Fruit fly (Drosophila melanogaster) whole organism, prepupa: Measurements from ENCODE around the gene Pxt.

Experiments
- Blimp-1 ChIP-seq: fragments of 200-800 bp; sonication (Bioruptor generic); optimal IDR thresholded peaks from 3 replicates; lab custom pipeline; 2017; ENCODE audit warnings: missing biosample characterization, missing genetic modification characterization, mild to moderate bottlenecking, moderate library complexity, missing genetic modification reagents
- CG10631 ChIP-seq: fragments of 200-800 bp; sonication (Bioruptor generic); optimal IDR thresholded peaks from 2 replicates; lab custom pipeline; 2016; ENCODE audit warnings: missing biosample characterization, missing genetic modification characterization
- CG11294 ChIP-seq: fragments of 200-800 bp; sonication (Bioruptor generic); IDR thresholded peaks from 2 replicates; pipeline ENCODE4 v1.3.6; 2022; ENCODE audit warnings: missing biosample characterization, missing genetic modification characterization
- CG11762 ChIP-seq: fragments of 200-800 bp; sonication (Bioruptor generic); optimal IDR thresholded peaks from 3 replicates; lab custom pipeline; 2016; ENCODE audit warnings: missing biosample characterization, missing genetic modification characterization; ENCODE audit not compliant: insufficient read depth
- CG11902 ChIP-seq: fragments of 200-800 bp; sonication (Bioruptor generic); optimal IDR thresholded peaks from 3 replicates; lab custom pipeline; 2016; ENCODE audit warnings: missing biosample characterization, missing genetic modification characterization
- CG15336 ChIP-seq: fragments of 200-800 bp; sonication (Bioruptor generic); IDR thresholded peaks from 2 replicates; pipeline ENCODE4 v1.3.6; 2022; ENCODE audit warnings: missing biosample characterization, missing genetic modification characterization
- CG1621 ChIP-seq: fragments of 200-800 bp; sonication (Bioruptor generic); optimal IDR thresholded peaks from 3 replicates; lab custom pipeline; 2018; ENCODE audit warnings: missing biosample characterization, mild to moderate bottlenecking, missing genetic modification characterization
- CG16779 ChIP-seq: fragments of 200-800 bp; sonication (Bioruptor generic); optimal IDR thresholded peaks from 3 replicates; lab custom pipeline; 2017; ENCODE audit warnings: missing biosample characterization, mild to moderate bottlenecking, missing genetic modification characterization
- CG31627 ChIP-seq: fragments of 200-800 bp; sonication (Bioruptor generic); optimal IDR thresholded peaks from 3 replicates; lab custom pipeline; 2016; ENCODE audit warnings: missing biosample characterization, missing genetic modification characterization
- CG32006 ChIP-seq: fragments of 200-800 bp; sonication (Bioruptor generic); optimal IDR thresholded peaks from 3 replicates; lab custom pipeline; 2017; ENCODE audit warnings: missing biosample characterization, mild to moderate bottlenecking, missing genetic modification characterization
- CG34406 ChIP-seq: fragments of 200-800 bp; sonication (Bioruptor generic); optimal IDR thresholded peaks from 3 replicates; lab custom pipeline; 2016; ENCODE audit warnings: missing biosample characterization, missing genetic modification characterization
- CG3919 ChIP-seq: fragments of 200-800 bp; sonication (Bioruptor generic); optimal IDR thresholded peaks from 3 replicates; lab custom pipeline; 2016; ENCODE audit warnings: missing biosample characterization, missing genetic modification characterization
- CG4318 ChIP-seq: fragments of 200-800 bp; sonication (Bioruptor generic); optimal IDR thresholded peaks from 3 replicates; lab custom pipeline; 2017; ENCODE audit warnings: missing biosample characterization, mild to moderate bottlenecking, missing genetic modification characterization
- CG6163 ChIP-seq: fragments of 200-800 bp; sonication (Bioruptor generic); IDR thresholded peaks from 3 replicates; pipeline ENCODE4 v1.3.6; 2022; ENCODE audit warnings: missing biosample characterization, missing genetic modification characterization
- CG6276 ChIP-seq: fragments of 200-800 bp; sonication (Bioruptor generic); optimal IDR thresholded peaks from 2 replicates; lab custom pipeline; 2017; ENCODE audit warnings: missing biosample characterization, mild to moderate bottlenecking, missing genetic modification characterization
- CG6792 ChIP-seq: fragments of 200-800 bp; sonication (Bioruptor generic); optimal IDR thresholded peaks from 3 replicates; lab custom pipeline; 2016; ENCODE audit warnings: missing biosample characterization, missing genetic modification characterization
- CG6808 ChIP-seq: fragments of 200-800 bp; sonication (Bioruptor generic); optimal IDR thresholded peaks from 3 replicates; lab custom pipeline; 2017; ENCODE audit warnings: missing biosample characterization, missing genetic modification characterization, mild to moderate bottlenecking, moderate library complexity, missing genetic modification reagents
- CG6854 ChIP-seq: fragments of 200-800 bp; sonication (Bioruptor generic); optimal IDR thresholded peaks from 2 replicates; lab custom pipeline; 2017; ENCODE audit warnings: missing biosample characterization, mild to moderate bottlenecking, missing genetic modification characterization
- CG7368 ChIP-seq: fragments of 200-800 bp; sonication (Bioruptor generic); optimal IDR thresholded peaks from 3 replicates; lab custom pipeline; 2016; ENCODE audit warnings: missing biosample characterization, missing genetic modification characterization
- CG8119 ChIP-seq: fragments of 200-800 bp; sonication (Bioruptor generic); IDR thresholded peaks from 3 replicates; pipeline ENCODE4 v1.3.6; 2022; ENCODE audit warnings: missing biosample characterization, missing genetic modification characterization
- CG8319 ChIP-seq: fragments of 200-800 bp; sonication (Bioruptor generic); optimal IDR thresholded peaks from 3 replicates; lab custom pipeline; 2016; ENCODE audit warnings: missing biosample characterization, missing genetic modification characterization
- Eip75B ChIP-seq: fragments of 200-800 bp; sonication (Bioruptor generic); optimal IDR thresholded peaks from 3 replicates; lab custom pipeline; 2016; ENCODE audit warnings: missing biosample characterization, missing genetic modification characterization
- Ets21C ChIP-seq: fragments of 200-800 bp; sonication (Bioruptor generic); optimal IDR thresholded peaks from 3 replicates; lab custom pipeline; 2016; ENCODE audit warnings: missing biosample characterization, missing genetic modification characterization
- Gug ChIP-seq: fragments of 200-800 bp; sonication (Bioruptor generic); IDR thresholded peaks from 2 replicates; pipeline ENCODE4 v1.3.6; 2022; ENCODE audit warnings: missing biosample characterization, missing genetic modification characterization
- Hr38 ChIP-seq: sonication (Bioruptor generic); optimal IDR thresholded peaks from 2 replicates; lab custom pipeline; 2016; ENCODE audit warnings: missing biosample characterization, missing genetic modification characterization
- Hr39 ChIP-seq: fragments of 200-800 bp; sonication (Bioruptor generic); optimal IDR thresholded peaks from 2 replicates; lab custom pipeline; 2016; ENCODE audit warnings: missing biosample characterization, missing genetic modification characterization
- Met ChIP-seq: fragments of 200-800 bp; sonication (Bioruptor generic); optimal IDR thresholded peaks from 3 replicates; lab custom pipeline; 2016; ENCODE audit warnings: missing biosample characterization, missing genetic modification characterization
- OdsH ChIP-seq: fragments of 200-800 bp; sonication (Bioruptor generic); optimal IDR thresholded peaks from 3 replicates; lab custom pipeline; 2016; ENCODE audit warnings: missing biosample characterization, missing genetic modification characterization
- Smox ChIP-seq: fragments of 200-800 bp; sonication (Bioruptor generic); optimal IDR thresholded peaks from 3 replicates; lab custom pipeline; 2016; ENCODE audit warnings: missing biosample characterization, missing genetic modification characterization
- Sox102F ChIP-seq: fragments of 200-800 bp; sonication (Bioruptor generic); optimal IDR thresholded peaks from 2 replicates; lab custom pipeline; 2016; ENCODE audit warnings: missing biosample characterization, mild to moderate bottlenecking, missing genetic modification characterization
- Sox14 ChIP-seq: fragments of 200-800 bp; sonication (Bioruptor generic); optimal IDR thresholded peaks from 3 replicates; lab custom pipeline; 2016; ENCODE audit warnings: missing biosample characterization, missing genetic modification characterization
- Sox15 ChIP-seq: fragments of 200-800 bp; sonication (Bioruptor generic); optimal IDR thresholded peaks from 3 replicates; lab custom pipeline; 2016; ENCODE audit warnings: missing biosample characterization, missing genetic modification characterization
- achi ChIP-seq: fragments of 200-800 bp; sonication (Bioruptor generic); optimal IDR thresholded peaks from 3 replicates; lab custom pipeline; 2016; ENCODE audit warnings: missing biosample characterization, missing genetic modification characterization
- dac ChIP-seq: fragments of 200-800 bp; sonication (Bioruptor generic); optimal IDR thresholded peaks from 2 replicates; lab custom pipeline; 2017; ENCODE audit warnings: missing biosample characterization, mild to moderate bottlenecking, missing genetic modification characterization
- eg ChIP-seq: fragments of 200-800 bp; sonication (Bioruptor generic); IDR thresholded peaks from 3 replicates; pipeline ENCODE4 v1.3.6; 2022; ENCODE audit warnings: missing biosample characterization, missing genetic modification characterization
- fd59A ChIP-seq: fragments of 200-800 bp; sonication (Bioruptor generic); optimal IDR thresholded peaks from 2 replicates; lab custom pipeline; 2017; ENCODE audit warnings: missing biosample characterization, mild to moderate bottlenecking, missing genetic modification characterization, missing genetic modification reagents
- fkh ChIP-seq: fragments of 200-800 bp; sonication (Bioruptor generic); optimal IDR thresholded peaks from 3 replicates; lab custom pipeline; 2017; ENCODE audit warnings: missing biosample characterization, mild to moderate bottlenecking, missing genetic modification characterization, moderate library complexity
- lz ChIP-seq: fragments of 200-800 bp; sonication (Bioruptor generic); optimal IDR thresholded peaks from 3 replicates; lab custom pipeline; 2016; ENCODE audit warnings: missing biosample characterization, missing genetic modification characterization
- net ChIP-seq: fragments of 200-800 bp; sonication (Bioruptor generic); optimal IDR thresholded peaks from 3 replicates; lab custom pipeline; 2016; ENCODE audit warnings: missing biosample characterization, missing genetic modification characterization
- pdm3 ChIP-seq: fragments of 200-800 bp; sonication (Bioruptor generic); optimal IDR thresholded peaks from 3 replicates; lab custom pipeline; 2016; ENCODE audit warnings: missing biosample characterization, missing genetic modification characterization
- salr ChIP-seq, 2 experiments: fragments of 200-800 bp; sonication (Bioruptor generic); optimal IDR thresholded peaks; 3 replicates each; lab custom pipeline; 2016 to 2018; ENCODE audit warnings: missing biosample characterization in 2 of 2, missing genetic modification characterization in 2 of 2, mild to moderate bottlenecking in 1 of 2
- ss ChIP-seq, 2 experiments: fragments of 200-800 bp; sonication (Bioruptor generic); optimal IDR thresholded peaks; 2 replicates in 1 of 2; 3 replicates in 1 of 2; lab custom pipeline; 2017 to 2018; ENCODE audit warnings: mild to moderate bottlenecking in 2 of 2, missing biosample characterization in 2 of 2, missing genetic modification characterization in 2 of 2, moderate library complexity in 1 of 2
- vri ChIP-seq: fragments of 200-800 bp; sonication (Bioruptor generic); optimal IDR thresholded peaks from 3 replicates; lab custom pipeline; 2016; ENCODE audit warnings: missing biosample characterization, mild to moderate bottlenecking, missing genetic modification characterization

Pxt gene

DNA sequence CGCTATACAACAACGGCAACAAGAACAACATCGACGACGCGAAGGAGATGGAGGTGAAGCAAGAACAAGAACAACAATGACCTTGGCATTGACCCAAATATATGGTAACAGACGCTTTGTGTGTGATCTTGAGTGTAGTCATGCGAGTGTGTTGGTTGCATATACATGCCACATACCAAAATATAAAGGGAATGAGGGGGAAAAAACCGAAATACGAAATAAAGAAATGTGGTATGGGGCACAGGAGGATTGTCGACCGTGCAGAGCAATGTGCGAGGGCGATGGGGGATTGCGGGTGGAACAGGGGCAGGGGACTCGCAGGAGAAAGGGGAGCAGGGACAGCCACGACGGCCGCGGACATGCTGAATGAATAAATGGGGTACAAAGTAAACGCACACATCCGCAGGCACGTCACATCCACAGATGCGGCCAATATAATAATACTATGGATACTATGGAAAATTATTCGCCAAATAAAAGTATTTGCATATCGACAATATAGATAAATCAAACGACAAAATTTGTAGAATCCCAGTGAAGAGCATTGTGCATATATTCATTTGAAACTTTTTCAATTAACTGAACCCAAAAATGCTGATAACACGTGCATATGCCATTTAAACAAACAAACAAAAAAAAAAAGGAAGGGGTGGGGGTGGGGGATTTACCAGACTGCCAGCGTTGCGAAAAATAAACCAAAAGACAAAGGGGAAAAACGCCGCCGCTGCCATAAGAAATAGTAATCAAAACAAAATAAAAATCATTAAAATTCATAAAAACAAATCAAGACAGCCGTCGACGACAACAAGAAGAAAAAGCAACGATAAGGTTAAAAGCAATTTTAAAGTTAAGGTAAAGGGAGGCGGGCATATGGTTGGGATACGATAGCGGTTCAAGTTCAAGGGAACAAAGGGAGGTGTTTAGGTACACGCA lies 13.1 kb upstream of the Pxt start (continued):
- no peak for TF ChIP-seq Gug (GFP tag; lab: Robert Waterston, UW)
- no peak for TF ChIP-seq CG11294
- no peak for TF ChIP-seq CG6792 (GFP tag; lab: Kevin White, UChicago)
- TF ChIP-seq achi (GFP tag; lab: Kevin White, UChicago), result no peak
- TF ChIP-seq CG4318 (GFP tag; lab: Kevin White, UChicago), result no peak
- no peak for TF ChIP-seq CG1621 (tag; lab: Kevin White, UChicago)
- peak; percentile 16 for TF ChIP-seq Sox14
- TF ChIP-seq CG6163 (GFP tag; lab: Robert Waterston, UW), result no peak; the same call in 2 of the 3 replicates
- TF ChIP-seq CG6854 (GFP tag; lab: Kevin White, UChicago), result no peak
- peak; percentile 38 to 62 for TF ChIP-seq ss (GFP tag; optimal IDR thresholded peaks at IDR 0.05; lab: Kevin White, UChicago)
- TF ChIP-seq CG11762 (GFP tag; lab: Kevin White, UChicago), result no peak
- no peak for TF ChIP-seq Hr38 (GFP tag; lab: Kevin White, UChicago)
- no peak for TF ChIP-seq OdsH (GFP tag; lab: Kevin White, UChicago)
- no peak for TF ChIP-seq CG11902
- TF ChIP-seq Blimp-1, result peak; percentile 32
- TF ChIP-seq CG31627 (GFP tag; lab: Kevin White, UChicago), result no peak
- TF ChIP-seq net (GFP tag; lab: Kevin White, UChicago), result no peak
- no peak for TF ChIP-seq salr (GFP tag; optimal IDR thresholded peaks at IDR 0.05; lab: Kevin White, UChicago)
- no peak for TF ChIP-seq CG8319 (GFP tag; lab: Kevin White, UChicago)
- no peak for TF ChIP-seq CG10631 (GFP tag; lab: Kevin White, UChicago)
- no peak for TF ChIP-seq CG15336
- TF ChIP-seq dac, result no peak
- TF ChIP-seq fd59A (GFP tag; lab: Kevin White, UChicago), result peak; percentile 11
- no peak for TF ChIP-seq lz (GFP tag; lab: Kevin White, UChicago)
- no peak for TF ChIP-seq eg
- no peak for TF ChIP-seq Ets21C
- TF ChIP-seq Hr39, result no peak
- TF ChIP-seq Sox102F (GFP tag; lab: Kevin White, UChicago), result no peak
- TF ChIP-seq CG16779, result peak; percentile 40
- TF ChIP-seq CG6808 (GFP tag; lab: Kevin White, UChicago), result peak; percentile 8
- no peak for TF ChIP-seq CG7368 (GFP tag; lab: Kevin White, UChicago)
- peak; percentile 23 for TF ChIP-seq vri (GFP tag; lab: Kevin White, UChicago)
- TF ChIP-seq pdm3 (GFP tag; lab: Kevin White, UChicago), result no peak
- no peak for TF ChIP-seq Sox15
- TF ChIP-seq fkh, result peak; percentile 5
- peak; percentile 66 for TF ChIP-seq Eip75B (GFP tag; lab: Kevin White, UChicago)
- no peak for TF ChIP-seq Smox

DNA sequence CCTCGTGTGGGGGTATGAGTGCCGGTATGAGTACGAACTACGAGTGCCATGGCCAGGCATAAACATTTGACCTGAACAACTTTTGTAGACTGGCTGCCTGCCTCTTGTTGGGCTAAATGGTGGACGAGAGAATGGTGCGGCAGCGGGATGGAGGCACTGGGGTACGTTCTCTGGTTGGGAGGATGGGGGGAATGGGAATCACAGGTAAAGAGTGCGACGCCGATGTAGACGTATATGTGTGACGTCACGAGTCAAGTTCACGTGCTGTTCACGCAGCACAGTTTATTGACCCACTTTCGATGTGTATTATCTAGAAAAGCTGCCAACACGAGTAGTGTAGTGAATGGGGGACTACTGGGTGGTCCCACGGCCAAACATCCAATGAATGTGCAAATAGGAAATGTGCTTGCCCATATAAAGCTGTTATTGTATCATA lies 12.3 kb upstream of the Pxt start:
- TF ChIP-seq CG7368 (GFP tag; lab: Kevin White, UChicago) (no peak), fkh (peak; percentile 30), CG6163 (GFP tag; lab: Robert Waterston, UW) (peak; percentile 28; the same call in 1 of the 3 replicates), CG15336 (no peak)

dm6 chr3R:17707799-17708198 lies 11.5 kb upstream of the Pxt start:
- TF ChIP-seq CG3919 (GFP tag; lab: Kevin White, UChicago), result no peak
- no peak for TF ChIP-seq salr (GFP tag; optimal IDR thresholded peaks at IDR 0.05; lab: Kevin White, UChicago)
- no peak for TF ChIP-seq CG10631 (GFP tag; lab: Kevin White, UChicago)
- no peak for TF ChIP-seq CG11294
- no peak for TF ChIP-seq CG6276 (GFP tag; lab: Kevin White, UChicago)
- no peak for TF ChIP-seq CG32006 (GFP tag; lab: Kevin White, UChicago)
- no peak for TF ChIP-seq Blimp-1
- no peak for TF ChIP-seq CG34406 (GFP tag; lab: Kevin White, UChicago)
- no peak for TF ChIP-seq fkh
- TF ChIP-seq OdsH (GFP tag; lab: Kevin White, UChicago), result no peak
- no peak for TF ChIP-seq Met (GFP tag; lab: Kevin White, UChicago)
- TF ChIP-seq Smox, result no peak
- no peak for TF ChIP-seq Hr38 (GFP tag; lab: Kevin White, UChicago)
- TF ChIP-seq CG31627 (GFP tag; lab: Kevin White, UChicago), result no peak
- TF ChIP-seq eg, result no peak
- TF ChIP-seq CG8119 (GFP tag; lab: Robert Waterston, UW), result no peak
- no peak for TF ChIP-seq CG11762 (GFP tag; lab: Kevin White, UChicago)
